Fruit fly (Drosophila melanogaster) whole organism: ENCODE results near the gene aln.

Experiments
- pan ChIP-seq: fragments of >200 bp; optimal IDR thresholded peaks from 2 replicates; lab custom pipeline; 2017
- psq ChIP-seq: fragments of >200 bp; optimal IDR thresholded peaks from 2 replicates; lab custom pipeline; 2017

dm6 chr3L:1031716-1032115, 37.9 kb downstream of the aln start:
- TF ChIP-seq pan (lab: Kevin White, UChicago) (no peak), psq (no peak)
